Worm (Caenorhabditis elegans) whole organism, L1 larva: Measurements from ENCODE around the gene srj-24.

Experiments used
- Y116A8C.19 ChIP-seq: sonication (generic microtip); optimal IDR thresholded peaks from 2 replicates; lab custom pipeline; 2016; ENCODE audit warnings: missing compliant biosample characterization, missing genetic modification characterization, borderline replicate concordance
- alr-1 ChIP-seq: fragments of 200-800 bp; sonication (Bioruptor generic); optimal IDR thresholded peaks from 2 replicates; lab custom pipeline; 2018; ENCODE audit warnings: borderline replicate concordance, mild to moderate bottlenecking, missing genetic modification characterization, missing compliant biosample characterization
- egl-27 ChIP-seq, 2 experiments: fragments of 150-350 bp in 1 of 2; sonication (generic microtip); optimal IDR thresholded peaks; 3 replicates each; lab custom pipeline; 2017 to 2018; ENCODE audit warnings: missing biosample characterization in 2 of 2, missing genetic modification characterization in 2 of 2, missing genetic modification reagents in 2 of 2
- mep-1 ChIP-seq: fragments of 150-350 bp; optimal IDR thresholded peaks from 2 replicates; lab custom pipeline; 2014; ENCODE audit warnings: missing biosample characterization, missing genetic modification characterization
- nhr-77 ChIP-seq: fragments of 150-350 bp; optimal IDR thresholded peaks from 2 replicates; lab custom pipeline; 2014; ENCODE audit warnings: missing biosample characterization, missing genetic modification characterization

DNA sequence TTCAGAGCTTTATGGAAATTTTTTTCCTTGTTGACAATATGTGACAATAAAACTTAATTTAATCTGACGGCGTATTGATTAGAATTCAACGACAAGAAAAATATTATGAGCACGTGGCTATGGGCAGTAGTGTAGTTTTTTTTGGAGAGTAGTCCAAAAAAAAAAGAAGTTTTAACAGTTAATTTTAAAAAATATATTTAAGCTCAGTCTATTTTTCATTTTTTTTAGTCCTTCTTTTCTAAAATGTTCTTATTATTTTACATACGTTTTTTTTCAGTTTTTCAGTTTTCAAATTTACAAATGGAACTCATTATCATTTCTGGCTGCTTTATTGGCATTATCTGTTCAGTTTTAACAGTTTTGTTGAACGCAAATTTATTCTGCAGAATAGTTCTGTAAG, 29.9 kb downstream of the srj-24 start, which contains the start of gene srbc-39:
- no peak for TF ChIP-seq Y116A8C.19
- no peak for TF ChIP-seq egl-27 (tag; optimal IDR thresholded peaks at IDR 0.05; lab: Kevin White, UChicago)
- TF ChIP-seq alr-1 (tag; lab: Kevin White, UChicago): no peak
- no peak for TF ChIP-seq mep-1 (tag; lab: Kevin White, UChicago)
- no peak for TF ChIP-seq nhr-77 (tag; lab: Kevin White, UChicago)
